Worm (Caenorhabditis elegans) whole organism, young adult: Measurements from ENCODE around the gene coa-7.

Experiments
- F49E8.2 ChIP-seq: sonication (generic microtip); optimal IDR thresholded peaks from 3 replicates; lab custom pipeline; 2017; ENCODE audit warnings: missing genetic modification characterization, mild to moderate bottlenecking, missing compliant biosample characterization, antibody characterized with exemption, moderate library complexity; ENCODE audit not compliant: insufficient read depth
- aptf-3 ChIP-seq: fragments of 200-800 bp; sonication (Bioruptor generic); IDR thresholded peaks from 2 replicates; pipeline ENCODE4 v1.3.6; 2022; ENCODE audit warnings: missing genetic modification characterization, missing compliant biosample characterization
- attf-3 ChIP-seq: fragments of 200-800 bp; sonication (Bioruptor generic); conservative IDR thresholded peaks from 2 replicates; pipeline ENCODE4 v1.3.6; 2022; ENCODE audit warnings: missing genetic modification reagents, missing genetic modification characterization, missing compliant biosample characterization
- sea-2 ChIP-seq: fragments of 200-800 bp; sonication (Bioruptor generic); IDR thresholded peaks from 2 replicates; pipeline ENCODE4 v1.3.6; 2022; ENCODE audit warnings: missing genetic modification characterization, missing compliant biosample characterization

DNA sequence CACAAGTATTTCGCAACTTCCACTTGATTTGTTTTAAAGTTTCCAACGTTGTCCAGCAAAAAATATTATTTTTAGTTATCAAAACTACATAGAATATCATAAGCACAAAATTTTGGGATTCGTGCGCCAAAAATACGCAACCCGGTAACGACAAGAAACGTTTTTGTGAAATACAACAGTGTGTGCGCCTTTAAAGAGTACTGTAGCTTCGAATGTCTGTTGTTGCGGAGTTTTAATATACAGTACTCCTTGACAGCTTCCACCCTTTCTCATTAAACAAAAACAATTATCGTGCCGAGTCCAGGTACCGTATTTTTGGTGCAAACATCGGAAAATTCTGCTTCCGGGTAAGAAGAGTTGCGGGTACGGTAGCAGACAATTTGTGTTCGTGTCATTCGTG is 29.3 kb upstream of the coa-7 start:
- TF ChIP-seq F49E8.2 (tag; lab: Kevin White, UChicago) (no peak), sea-2 (GFP tag; lab: Robert Waterston, UW) (no peak), aptf-3 (GFP tag; lab: Robert Waterston, UW) (no peak), attf-3 (GFP tag; lab: Robert Waterston, UW) (no peak)
